Fruit fly (Drosophila melanogaster) whole organism, embryonic: ENCODE results near the gene Rab39.
A peak's percentile ranks its signal among the peaks of the same experiment; 100 is the strongest.

ENCODE experiments used
- Atf-2 ChIP-seq: fragments of 200-800 bp; sonication (Bioruptor generic); optimal IDR thresholded peaks from 2 replicates; lab custom pipeline; 2016; ENCODE audit warnings: missing biosample characterization, missing genetic modification characterization
- Atf6 ChIP-seq: fragments of 200-800 bp; sonication (Bioruptor generic); IDR thresholded peaks from 2 replicates; pipeline ENCODE4 v1.3.6; 2022; ENCODE audit warnings: missing biosample characterization, missing genetic modification characterization
- CG10209 ChIP-seq: fragments of 200-800 bp; sonication (Bioruptor generic); optimal IDR thresholded peaks from 3 replicates; lab custom pipeline; 2017; ENCODE audit warnings: missing biosample characterization, mild to moderate bottlenecking, missing genetic modification characterization, missing genetic modification reagents
- CG10274 ChIP-seq: fragments of 200-800 bp; sonication (Bioruptor generic); optimal IDR thresholded peaks from 3 replicates; lab custom pipeline; 2017; ENCODE audit warnings: missing biosample characterization, mild to moderate bottlenecking, missing genetic modification characterization
- CG10654 ChIP-seq: fragments of 200-800 bp; sonication (Bioruptor generic); optimal IDR thresholded peaks from 2 replicates; lab custom pipeline; 2016; ENCODE audit warnings: missing biosample characterization, missing genetic modification characterization
- CG11398 ChIP-seq: fragments of 200-800 bp; sonication (Bioruptor generic); optimal IDR thresholded peaks from 2 replicates; lab custom pipeline; 2016; ENCODE audit warnings: missing biosample characterization, missing genetic modification characterization
- CG11504 ChIP-seq: fragments of 200-800 bp; sonication (Bioruptor generic); optimal IDR thresholded peaks from 3 replicates; lab custom pipeline; 2019; ENCODE audit warnings: missing biosample characterization, mild to moderate bottlenecking, missing genetic modification characterization, moderate library complexity
- CG12071 ChIP-seq: fragments of 200-800 bp; sonication (Bioruptor generic); optimal IDR thresholded peaks from 3 replicates; lab custom pipeline; 2018; ENCODE audit warnings: missing biosample characterization, mild to moderate bottlenecking, missing genetic modification characterization
- CG12391 ChIP-seq: fragments of 200-800 bp; sonication (Bioruptor generic); optimal IDR thresholded peaks from 3 replicates; lab custom pipeline; 2018; ENCODE audit warnings: missing biosample characterization, mild to moderate bottlenecking, missing genetic modification characterization, moderate library complexity
- CG12744 ChIP-seq: fragments of 200-800 bp; sonication (Bioruptor generic); optimal IDR thresholded peaks from 2 replicates; lab custom pipeline; 2016; ENCODE audit warnings: missing biosample characterization, missing genetic modification characterization
- CG12769 ChIP-seq: fragments of 200-800 bp; sonication (Bioruptor generic); optimal IDR thresholded peaks from 2 replicates; lab custom pipeline; 2019; ENCODE audit warnings: missing biosample characterization, mild to moderate bottlenecking, missing genetic modification characterization, moderate library complexity
- CG15696 ChIP-seq: fragments of 200-800 bp; sonication (Bioruptor generic); optimal IDR thresholded peaks from 2 replicates; lab custom pipeline; 2019; ENCODE audit warnings: missing biosample characterization, mild to moderate bottlenecking, missing genetic modification characterization, moderate library complexity
- CG16779 ChIP-seq: fragments of 200-800 bp; sonication (Bioruptor generic); IDR thresholded peaks from 2 replicates; pipeline ENCODE4 v1.3.6; 2022; ENCODE audit warnings: missing biosample characterization, missing genetic modification characterization
- CG16813 ChIP-seq: fragments of 200-800 bp; sonication (Bioruptor generic); IDR thresholded peaks from 3 replicates; pipeline ENCODE4 v1.3.6; 2022; ENCODE audit warnings: missing biosample characterization, missing genetic modification characterization; ENCODE audit not compliant: partially characterized antibody
- CG17186 ChIP-seq: fragments of 200-800 bp; sonication (Bioruptor generic); optimal IDR thresholded peaks from 3 replicates; lab custom pipeline; 2017; ENCODE audit warnings: missing biosample characterization, missing genetic modification reagents, missing genetic modification characterization
- CG18011 ChIP-seq: fragments of 200-800 bp; sonication (Bioruptor generic); optimal IDR thresholded peaks from 2 replicates; lab custom pipeline; 2017; ENCODE audit warnings: missing biosample characterization, missing genetic modification characterization, mild to moderate bottlenecking, moderate library complexity, missing genotype
- CG18476 ChIP-seq: fragments of 200-800 bp; sonication (Bioruptor generic); optimal IDR thresholded peaks from 2 replicates; lab custom pipeline; 2016; ENCODE audit warnings: missing biosample characterization, mild to moderate bottlenecking, missing genetic modification characterization
- CG2199 ChIP-seq: fragments of 200-800 bp; sonication (Bioruptor generic); IDR thresholded peaks from 3 replicates; pipeline ENCODE4 v1.3.6; 2022; ENCODE audit warnings: missing biosample characterization, missing genetic modification characterization
- CG2712 ChIP-seq: fragments of 200-800 bp; optimal IDR thresholded peaks from 3 replicates; lab custom pipeline; 2019; ENCODE audit warnings: missing biosample characterization, mild to moderate bottlenecking, missing genetic modification characterization, moderate library complexity
- CG30403 ChIP-seq: fragments of 200-800 bp; sonication (Bioruptor generic); optimal IDR thresholded peaks from 3 replicates; lab custom pipeline; 2016; ENCODE audit warnings: missing biosample characterization, missing genetic modification characterization
- CG32532 ChIP-seq: fragments of 200-800 bp; sonication (Bioruptor generic); IDR thresholded peaks from 2 replicates; pipeline ENCODE4 v1.3.6; 2022; ENCODE audit warnings: missing biosample characterization, missing genetic modification characterization
- CG33213 ChIP-seq: fragments of 200-800 bp; sonication (Bioruptor generic); optimal IDR thresholded peaks from 3 replicates; lab custom pipeline; 2016; ENCODE audit warnings: missing biosample characterization, missing genetic modification characterization
- CG34422 ChIP-seq: fragments of 200-800 bp; sonication (Bioruptor generic); IDR thresholded peaks from 3 replicates; pipeline ENCODE4 v1.3.6; 2022; ENCODE audit warnings: missing biosample characterization, missing genetic modification characterization
- CG4328 ChIP-seq: fragments of 200-800 bp; sonication (Bioruptor generic); optimal IDR thresholded peaks from 3 replicates; lab custom pipeline; 2017; ENCODE audit warnings: missing biosample characterization, missing genetic modification reagents, missing genetic modification characterization
- CG5180 ChIP-seq: fragments of 200-800 bp; sonication (Bioruptor generic); optimal IDR thresholded peaks from 3 replicates; lab custom pipeline; 2017; ENCODE audit warnings: missing biosample characterization, missing genetic modification characterization, mild to moderate bottlenecking, moderate library complexity, missing genetic modification reagents
- CG7372 ChIP-seq: fragments of 200-800 bp; sonication (Bioruptor generic); IDR thresholded peaks from 2 replicates; pipeline ENCODE4 v1.3.6; 2022; ENCODE audit warnings: missing biosample characterization, missing genetic modification characterization
- CG8924 ChIP-seq: fragments of 200-800 bp; optimal IDR thresholded peaks from 3 replicates; lab custom pipeline; 2019; ENCODE audit warnings: missing biosample characterization, mild to moderate bottlenecking, missing genetic modification characterization, moderate library complexity
- Dip2 ChIP-seq: fragments of 200-800 bp; sonication (Bioruptor generic); IDR thresholded peaks from 2 replicates; pipeline ENCODE4 v1.3.6; 2022; ENCODE audit warnings: missing biosample characterization, missing genetic modification characterization
- Ets65A ChIP-seq: fragments of 200-800 bp; sonication (Bioruptor generic); peaks from one replicate; lab custom pipeline; 2016; ENCODE audit warnings: missing biosample characterization, missing genetic modification characterization
- Hey ChIP-seq: fragments of 200-800 bp; sonication (Bioruptor generic); optimal IDR thresholded peaks from 3 replicates; lab custom pipeline; 2018; ENCODE audit warnings: missing biosample characterization, mild to moderate bottlenecking, missing genetic modification characterization
- Med ChIP-seq: fragments of 200-800 bp; sonication (Bioruptor generic); peaks from one replicate; lab custom pipeline; 2016; ENCODE audit warnings: missing biosample characterization, missing genetic modification characterization, mild to moderate bottlenecking, inconsistent platforms, moderate library complexity
- Poxn ChIP-seq: fragments of 200-800 bp; sonication (Bioruptor generic); IDR thresholded peaks from 2 replicates; pipeline ENCODE4 v1.3.6; 2022; ENCODE audit warnings: missing biosample characterization, missing genetic modification characterization
- Stat92E ChIP-seq, 3 experiments: fragments of >200 bp in 2 of 3; fragments of 200-800 bp in 1 of 3; sonication (Bioruptor generic) in 1 of 3; optimal IDR thresholded peaks; 2 replicates each; lab custom pipeline; 2017 to 2019; ENCODE audit warnings: missing biosample characterization in 3 of 3, missing genetic modification characterization in 3 of 3, mild to moderate bottlenecking in 1 of 3, moderate library complexity in 1 of 3
- al ChIP-seq: fragments of 200-800 bp; sonication (Bioruptor generic); IDR thresholded peaks from 2 replicates; pipeline ENCODE4 v1.3.6; 2022; ENCODE audit warnings: missing biosample characterization, missing genetic modification characterization
- ash1 ChIP-seq: fragments of 200-800 bp; sonication (Bioruptor generic); optimal IDR thresholded peaks from 2 replicates; lab custom pipeline; 2018; ENCODE audit warnings: missing biosample characterization, mild to moderate bottlenecking, missing genetic modification characterization
- bowl ChIP-seq: fragments of 200-800 bp; sonication (Bioruptor generic); IDR thresholded peaks from 2 replicates; pipeline ENCODE4 v1.3.6; 2022; ENCODE audit warnings: missing biosample characterization, missing genetic modification characterization
- caup ChIP-seq: fragments of 200-800 bp; sonication (Bioruptor generic); optimal IDR thresholded peaks from 3 replicates; lab custom pipeline; 2017; ENCODE audit warnings: missing biosample characterization, mild to moderate bottlenecking, missing genetic modification characterization, moderate library complexity; ENCODE audit not compliant: severe bottlenecking
- dmrt99B ChIP-seq: fragments of 200-800 bp; sonication (Bioruptor generic); optimal IDR thresholded peaks from 2 replicates; lab custom pipeline; 2018; ENCODE audit warnings: missing biosample characterization, mild to moderate bottlenecking, missing genetic modification characterization, moderate library complexity
- dpn ChIP-seq, 2 experiments: fragments of 200-800 bp; sonication (Bioruptor generic); optimal IDR thresholded peaks; 3 replicates each; lab custom pipeline; 2016; ENCODE audit warnings: missing biosample characterization in 2 of 2, missing genetic modification characterization in 2 of 2
- gem ChIP-seq: fragments of 200-800 bp; sonication (Bioruptor generic); optimal IDR thresholded peaks from 2 replicates; lab custom pipeline; 2019; ENCODE audit warnings: missing biosample characterization, mild to moderate bottlenecking, missing genetic modification characterization, moderate library complexity
- hb ChIP-seq: fragments of 200-800 bp; sonication (Bioruptor generic); IDR thresholded peaks from 3 replicates; pipeline ENCODE4 v1.3.6; 2022; ENCODE audit warnings: missing biosample characterization, missing genetic modification characterization; ENCODE audit not compliant: partially characterized antibody
- lab ChIP-seq: fragments of 200-800 bp; sonication (Bioruptor generic); optimal IDR thresholded peaks from 3 replicates; lab custom pipeline; 2017; ENCODE audit warnings: missing biosample characterization, missing genetic modification characterization, mild to moderate bottlenecking, moderate library complexity, missing genetic modification reagents
- lmd ChIP-seq: fragments of 200-800 bp; sonication (Bioruptor generic); IDR thresholded peaks from 2 replicates; pipeline ENCODE4 v1.3.6; 2022; ENCODE audit warnings: missing biosample characterization, missing genetic modification characterization
- nom ChIP-seq: fragments of 200-800 bp; sonication (Bioruptor generic); optimal IDR thresholded peaks from 2 replicates; lab custom pipeline; 2017; ENCODE audit warnings: missing biosample characterization, missing genetic modification characterization, mild to moderate bottlenecking, moderate library complexity, missing genetic modification reagents
- row ChIP-seq: fragments of 200-800 bp; sonication (Bioruptor generic); IDR thresholded peaks from 3 replicates; pipeline ENCODE4 v1.3.6; 2022; ENCODE audit warnings: missing biosample characterization, missing genetic modification characterization
- sr ChIP-seq: fragments of 200-800 bp; sonication (Bioruptor generic); IDR thresholded peaks from 3 replicates; pipeline ENCODE4 v1.3.6; 2022; ENCODE audit warnings: missing biosample characterization, missing genetic modification characterization
- stc ChIP-seq: fragments of 200-800 bp; sonication (Bioruptor generic); IDR thresholded peaks from 2 replicates; pipeline ENCODE4 v1.3.6; 2022; ENCODE audit warnings: missing biosample characterization, missing genetic modification characterization
- tll ChIP-seq, 2 experiments: fragments of 200-800 bp in 1 of 2; fragments of >200 bp in 1 of 2; sonication (Bioruptor generic) in 1 of 2; optimal IDR thresholded peaks; 2 replicates each; lab custom pipeline; 2017 to 2019; ENCODE audit warnings: missing biosample characterization in 2 of 2, missing genetic modification characterization in 2 of 2, mild to moderate bottlenecking in 1 of 2, moderate library complexity in 1 of 2
- toy ChIP-seq: fragments of 200-800 bp; sonication (Bioruptor generic); IDR thresholded peaks from 2 replicates; pipeline ENCODE4 v1.3.6; 2022; ENCODE audit warnings: missing biosample characterization, missing genetic modification characterization
- usp ChIP-seq: fragments of >200 bp; optimal IDR thresholded peaks from 2 replicates; lab custom pipeline; 2017; ENCODE audit warnings: missing biosample characterization, missing genetic modification characterization
- wek ChIP-seq: fragments of 200-800 bp; sonication (Bioruptor generic); optimal IDR thresholded peaks from 3 replicates; lab custom pipeline; 2018; ENCODE audit warnings: missing biosample characterization, mild to moderate bottlenecking, missing genetic modification characterization, moderate library complexity

Rab39 gene

DNA sequence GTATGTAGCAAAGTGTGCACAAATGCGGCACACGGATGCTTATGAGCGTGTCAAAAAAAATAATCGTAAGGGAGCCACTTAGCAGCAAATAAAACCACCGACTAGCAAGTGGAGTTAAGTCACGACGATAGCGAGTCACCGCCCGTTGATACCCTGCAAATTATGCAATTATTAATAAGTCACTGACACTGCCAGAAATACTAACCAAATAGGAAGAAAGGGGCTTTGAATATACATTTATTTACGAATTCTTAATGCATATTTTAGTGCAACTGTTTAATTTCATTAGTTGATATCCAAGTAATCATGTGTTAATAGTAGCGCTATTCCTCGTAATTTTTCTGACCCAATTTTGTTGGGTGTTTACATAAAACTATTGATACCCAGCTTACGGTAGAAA is 41.3 kb upstream of the Rab39 start (continued):
- TF ChIP-seq CG12071 (GFP tag; lab: Kevin White, UChicago) (no peak), Dip2 (GFP tag; lab: Robert Waterston, UW) (no peak), CG32532 (0 out of 2 replicates have a peak, but pooled peaks have one; percentile 12), Poxn (GFP tag; lab: Robert Waterston, UW) (no peak), caup (GFP tag; lab: Kevin White, UChicago) (no peak), CG16813 (GFP tag; lab: Robert Waterston, UW) (no peak), CG15696 (no peak), CG2199 (GFP tag; lab: Robert Waterston, UW) (no peak), ash1 (GFP tag; lab: Kevin White, UChicago) (no peak), CG18011 (GFP tag; lab: Kevin White, UChicago) (no peak), CG11504 (tag; lab: Kevin White, UChicago) (peak; percentile 26), CG11398 (GFP tag; lab: Kevin White, UChicago) (no peak), CG8924 (no peak), lmd (GFP tag; lab: Robert Waterston, UW) (no peak), Hey (no peak), CG4328 (no peak), dmrt99B (peak; percentile 32), CG5180 (GFP tag; lab: Kevin White, UChicago) (no peak), hb (no peak), wek (no peak), tll (GFP tag; optimal IDR thresholded peaks at IDR 0.05; lab: Kevin White, UChicago) (no peak), CG17186 (GFP tag; lab: Kevin White, UChicago) (no peak), CG34422 (GFP tag; lab: Robert Waterston, UW) (no peak), stc (no peak), CG12769 (tag; lab: Kevin White, UChicago) (peak; percentile 30), CG30403 (GFP tag; lab: Kevin White, UChicago) (no peak), CG10274 (GFP tag; lab: Kevin White, UChicago) (no peak), CG10209 (GFP tag; lab: Kevin White, UChicago) (no peak), dpn (GFP tag; optimal IDR thresholded peaks at IDR 0.05; lab: Kevin White, UChicago) (no peak), Stat92E (GFP tag; optimal IDR thresholded peaks at IDR 0.05; lab: Kevin White, UChicago) (no peak), row (GFP tag; lab: Robert Waterston, UW) (peak; percentile 47), CG10654 (no peak), Atf-2 (GFP tag; lab: Kevin White, UChicago) (no peak), CG18476 (GFP tag; lab: Kevin White, UChicago) (no peak), CG7372 (no peak), nom (GFP tag; lab: Kevin White, UChicago) (no peak), CG16779 (GFP tag; lab: Robert Waterston, UW) (no peak), Atf6 (GFP tag; lab: Robert Waterston, UW) (0 out of 2 replicates have a peak, but pooled peaks have one; percentile 35), sr (GFP tag; lab: Robert Waterston, UW) (no peak), CG12744 (GFP tag; lab: Kevin White, UChicago) (no peak), lab (GFP tag; lab: Kevin White, UChicago) (peak; percentile 21), CG12391 (tag; lab: Kevin White, UChicago) (no peak), bowl (GFP tag; lab: Robert Waterston, UW) (no peak), CG33213 (no peak), gem (tag; lab: Kevin White, UChicago) (peak; percentile 31), toy (no peak), al (GFP tag; lab: Robert Waterston, UW) (0 out of 2 replicates have a peak, but pooled peaks have one; percentile 9), Med (GFP tag; lab: Kevin White, UChicago) (peak; percentile 77), usp (GFP tag; lab: Kevin White, UChicago) (no peak), Ets65A (GFP tag; lab: Kevin White, UChicago) (no peak), CG2712 (tag; lab: Kevin White, UChicago) (no peak)
